Fruit fly (Drosophila melanogaster): ENCODE measurements around the gene CG42726.

DNA sequence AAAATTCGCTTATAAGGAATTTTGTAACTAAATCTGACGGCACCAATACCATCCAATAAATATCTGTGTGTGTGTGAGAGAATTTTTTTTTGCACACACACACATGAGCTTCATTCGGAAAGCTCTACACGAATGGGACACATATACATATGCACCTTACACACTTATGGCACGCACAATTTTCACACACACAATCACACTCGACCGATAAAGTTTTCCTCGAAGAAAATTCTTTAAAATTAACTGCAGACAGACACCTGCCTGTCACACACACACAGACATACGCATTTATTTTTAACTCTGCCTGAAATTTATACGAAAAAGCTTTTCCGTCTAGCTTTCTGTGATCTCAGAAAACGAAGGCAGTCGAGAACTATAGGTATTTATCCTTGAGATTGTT, 37.2 kb upstream of the CG42726 start:
- TF ChIP-seq CG10348 (GFP tag; IDR thresholded peaks at IDR 0.05), result no peak
- no peak for TF ChIP-seq CG34367 (tag; optimal IDR thresholded peaks at IDR 0.05)
- no peak for TF ChIP-seq CG15710 (tag; optimal IDR thresholded peaks at IDR 0.05)
- no peak for TF ChIP-seq Pif1A (GFP tag; optimal IDR thresholded peaks at IDR 0.05)
- no peak for TF ChIP-seq Ets98B (GFP tag; IDR thresholded peaks at IDR 0.05)
- TF ChIP-seq Pif1B (GFP tag; optimal IDR thresholded peaks at IDR 0.05), result no peak
- TF ChIP-seq EcR (GFP tag; optimal IDR thresholded peaks at IDR 0.05), result no peak
